Fruit fly (Drosophila melanogaster): Measurements from ENCODE around the gene SoYb.

- no peak for TF ChIP-seq OdsH (GFP tag; optimal IDR thresholded peaks at IDR 0.05)
- TF ChIP-seq Hr78 (GFP tag; optimal IDR thresholded peaks at IDR 0.05) = no peak
- TF ChIP-seq rgr (GFP tag; optimal IDR thresholded peaks at IDR 0.05) = no peak
- TF ChIP-seq Vsx2 (GFP tag; optimal IDR thresholded peaks at IDR 0.05; ENCODE audit: partially characterized antibody) = no peak
- no peak for TF ChIP-seq sage (GFP tag; optimal IDR thresholded peaks at IDR 0.05)
- TF ChIP-seq usp (GFP tag; optimal IDR thresholded peaks at IDR 0.05) = no peak
- TF ChIP-seq pan (optimal IDR thresholded peaks at IDR 0.05) = no peak
- no peak for TF ChIP-seq Dfd (GFP tag; optimal IDR thresholded peaks at IDR 0.05)
- no peak for TF ChIP-seq jim (GFP tag; optimal IDR thresholded peaks at IDR 0.05)
- TF ChIP-seq Rel (GFP tag; optimal IDR thresholded peaks at IDR 0.05) = no peak
- TF ChIP-seq Rel (tag; optimal IDR thresholded peaks at IDR 0.05) = no peak
- TF ChIP-seq N (GFP tag; optimal IDR thresholded peaks at IDR 0.05) = no peak
- TF ChIP-seq Mio (GFP tag; optimal IDR thresholded peaks at IDR 0.05) = no peak
Measured at dm6 chr2L:9996553-9996952, 6.0 kb downstream of the SoYb start.
